Worm (Caenorhabditis elegans) whole organism, early embryonic: ENCODE results near the gene cnp-3.

Experiments used
- aly-1 ChIP-seq: sonication (generic microtip); optimal IDR thresholded peaks from 2 replicates; lab custom pipeline; 2016; ENCODE audit warnings: missing genetic modification characterization, missing compliant biosample characterization
- ama-1 ChIP-seq: fragments of 150-350 bp; optimal IDR thresholded peaks from 2 replicates; lab custom pipeline; 2014
- flt-1 ChIP-seq: fragments of 200-800 bp; sonication (Bioruptor generic); IDR thresholded peaks from 2 replicates; pipeline ENCODE4 v1.3.6; 2022; ENCODE audit warnings: missing genetic modification characterization, missing compliant biosample characterization
- hmbx-1 ChIP-seq: sonication (generic microtip); optimal IDR thresholded peaks from 2 replicates; lab custom pipeline; 2016; ENCODE audit warnings: mild to moderate bottlenecking, missing genetic modification characterization, missing compliant biosample characterization
- hnd-1 ChIP-seq: sonication (generic microtip); optimal IDR thresholded peaks from 2 replicates; lab custom pipeline; 2016; ENCODE audit warnings: missing genetic modification characterization, missing compliant biosample characterization
- pes-1 ChIP-seq: fragments of 200-800 bp; sonication (Bioruptor generic); IDR thresholded peaks from 2 replicates; pipeline ENCODE4 v1.3.6; 2022; ENCODE audit warnings: missing genetic modification reagents, missing genetic modification characterization, missing compliant biosample characterization
- scrt-1 ChIP-seq: fragments of 200-800 bp; sonication (Bioruptor generic); IDR thresholded peaks from 2 replicates; pipeline ENCODE4 v1.3.6; 2022; ENCODE audit warnings: missing genetic modification characterization, missing compliant biosample characterization

- TF ChIP-seq ama-1 (lab: Kevin White, UChicago) (no peak), scrt-1 (GFP tag; lab: Robert Waterston, UW) (no peak), flt-1 (no peak), pes-1 (GFP tag; lab: Robert Waterston, UW) (no peak), hnd-1 (tag; lab: Kevin White, UChicago) (no peak), hmbx-1 (tag; lab: Kevin White, UChicago) (no peak), aly-1 (tag; lab: Kevin White, UChicago) (no peak)
Observed at ce11 chrX:17146545-17146944, 8.6 kb upstream of the cnp-3 start.
